Fruit fly (Drosophila melanogaster) whole organism, embryonic: ENCODE results near the gene EMC10.

Source experiments
- CG11085 ChIP-seq: fragments of 200-800 bp; sonication (Bioruptor generic); IDR thresholded peaks from 2 replicates; pipeline ENCODE4 v1.3.6; 2022; ENCODE audit warnings: missing biosample characterization, missing genetic modification characterization
- CG11560 ChIP-seq: fragments of 200-800 bp; sonication (Bioruptor generic); IDR thresholded peaks from 3 replicates; pipeline ENCODE4 v1.3.6; 2022; ENCODE audit warnings: missing biosample characterization, missing genetic modification characterization
- CG15479 ChIP-seq: fragments of 200-800 bp; sonication (Bioruptor generic); optimal IDR thresholded peaks from 3 replicates; lab custom pipeline; 2019; ENCODE audit warnings: missing biosample characterization, mild to moderate bottlenecking, missing genetic modification characterization, moderate library complexity
- CG2120 ChIP-seq: fragments of 200-800 bp; sonication (Bioruptor generic); optimal IDR thresholded peaks from 3 replicates; lab custom pipeline; 2016; ENCODE audit warnings: missing biosample characterization, missing genetic modification characterization
- CG2129 ChIP-seq: fragments of 200-800 bp; sonication (Bioruptor generic); IDR thresholded peaks from 2 replicates; pipeline ENCODE4 v1.3.6; 2022; ENCODE audit warnings: missing biosample characterization, missing genetic modification characterization; ENCODE audit not compliant: partially characterized antibody
- CG34224 ChIP-seq: fragments of 200-800 bp; sonication (Bioruptor generic); IDR thresholded peaks from 3 replicates; pipeline ENCODE4 v1.3.6; 2022; ENCODE audit warnings: missing biosample characterization, missing genetic modification characterization; ENCODE audit not compliant: partially characterized antibody
- CG3995 ChIP-seq: fragments of 200-800 bp; sonication (Bioruptor generic); optimal IDR thresholded peaks from 3 replicates; lab custom pipeline; 2016; ENCODE audit warnings: missing biosample characterization, missing genetic modification characterization
- CG6791 ChIP-seq: fragments of 200-800 bp; sonication (Bioruptor generic); IDR thresholded peaks from 3 replicates; pipeline ENCODE4 v1.3.6; 2022; ENCODE audit warnings: missing biosample characterization, missing genetic modification characterization; ENCODE audit not compliant: partially characterized antibody
- CG7963 ChIP-seq: fragments of 200-800 bp; sonication (Bioruptor generic); IDR thresholded peaks from 3 replicates; pipeline ENCODE4 v1.3.6; 2022; ENCODE audit warnings: missing biosample characterization, missing genetic modification characterization; ENCODE audit not compliant: partially characterized antibody
- CG9797 ChIP-seq: fragments of 200-800 bp; sonication (Bioruptor generic); optimal IDR thresholded peaks from 3 replicates; lab custom pipeline; 2018; ENCODE audit warnings: missing biosample characterization, mild to moderate bottlenecking, missing genetic modification characterization
- CG9817 ChIP-seq: fragments of 200-800 bp; sonication (Bioruptor generic); optimal IDR thresholded peaks from 2 replicates; lab custom pipeline; 2018; ENCODE audit warnings: missing biosample characterization, mild to moderate bottlenecking, missing genetic modification characterization, moderate library complexity
- Dp ChIP-seq: fragments of 200-800 bp; sonication (Bioruptor generic); optimal IDR thresholded peaks from 2 replicates; lab custom pipeline; 2018; ENCODE audit warnings: missing biosample characterization, mild to moderate bottlenecking, missing genetic modification characterization, moderate library complexity
- Dref ChIP-seq: fragments of 200-800 bp; sonication (Bioruptor generic); IDR thresholded peaks from 2 replicates; pipeline ENCODE4 v1.3.6; 2022; ENCODE audit warnings: missing biosample characterization, missing genetic modification characterization
- E2f2 ChIP-seq: fragments of 200-800 bp; sonication (Bioruptor generic); IDR thresholded peaks from 2 replicates; pipeline ENCODE4 v1.3.6; 2022; ENCODE audit warnings: missing biosample characterization, missing genetic modification characterization
- HHEX ChIP-seq: fragments of 200-800 bp; sonication (Bioruptor generic); optimal IDR thresholded peaks from 3 replicates; lab custom pipeline; 2017; ENCODE audit warnings: missing biosample characterization, mild to moderate bottlenecking, missing genetic modification characterization, missing genetic modification reagents
- HLH4C ChIP-seq: fragments of 200-800 bp; sonication (Bioruptor generic); IDR thresholded peaks from 3 replicates; pipeline ENCODE4 v1.3.6; 2022; ENCODE audit warnings: missing biosample characterization, missing genetic modification characterization; ENCODE audit not compliant: partially characterized antibody
- HmgZ ChIP-seq: fragments of 200-800 bp; sonication (Bioruptor generic); optimal IDR thresholded peaks from 2 replicates; lab custom pipeline; 2018; ENCODE audit warnings: missing biosample characterization, mild to moderate bottlenecking, missing genetic modification characterization
- MBD-R2 ChIP-seq: fragments of 200-800 bp; sonication (Bioruptor generic); IDR thresholded peaks from 2 replicates; pipeline ENCODE4 v1.3.6; 2022; ENCODE audit warnings: missing biosample characterization, missing genetic modification characterization
- MESR4 ChIP-seq: fragments of 200-800 bp; sonication (Bioruptor generic); optimal IDR thresholded peaks from 2 replicates; lab custom pipeline; 2018; ENCODE audit warnings: missing biosample characterization, mild to moderate bottlenecking, missing genetic modification characterization, moderate library complexity
- Opbp ChIP-seq: fragments of 200-800 bp; sonication (Bioruptor generic); IDR thresholded peaks from 3 replicates; pipeline ENCODE4 v1.3.6; 2022; ENCODE audit warnings: missing biosample characterization, missing genetic modification characterization; ENCODE audit not compliant: partially characterized antibody
- Pdp1 ChIP-seq, 2 experiments: fragments of 200-800 bp; sonication (Bioruptor generic); optimal IDR thresholded peaks; 3 replicates each; lab custom pipeline; 2016; ENCODE audit warnings: missing biosample characterization in 2 of 2, missing genetic modification characterization in 2 of 2, mild to moderate bottlenecking in 1 of 2, moderate library complexity in 1 of 2
- Sox100B ChIP-seq: fragments of 200-800 bp; sonication (Bioruptor generic); optimal IDR thresholded peaks from 3 replicates; lab custom pipeline; 2018; ENCODE audit warnings: missing biosample characterization, mild to moderate bottlenecking, missing genetic modification characterization
- amos ChIP-seq: fragments of 200-800 bp; sonication (Bioruptor generic); IDR thresholded peaks from 2 replicates; pipeline ENCODE4 v1.3.6; 2022; ENCODE audit warnings: missing biosample characterization, missing genetic modification characterization; ENCODE audit not compliant: partially characterized antibody
- bbx ChIP-seq: fragments of 200-800 bp; sonication (Bioruptor generic); IDR thresholded peaks from 2 replicates; pipeline ENCODE4 v1.3.6; 2022; ENCODE audit warnings: missing biosample characterization, missing genetic modification characterization; ENCODE audit not compliant: partially characterized antibody
- cad ChIP-seq: fragments of >200 bp; optimal IDR thresholded peaks from 2 replicates; lab custom pipeline; 2017; ENCODE audit warnings: missing biosample characterization, missing genetic modification characterization
- cg ChIP-seq: fragments of 200-800 bp; sonication (Bioruptor generic); optimal IDR thresholded peaks from 3 replicates; lab custom pipeline; 2019; ENCODE audit warnings: missing biosample characterization, mild to moderate bottlenecking, missing genetic modification characterization, moderate library complexity
- chinmo ChIP-seq: fragments of 200-800 bp; sonication (Bioruptor generic); IDR thresholded peaks from 4 replicates; pipeline ENCODE4 v1.3.6; 2022; ENCODE audit warnings: missing biosample characterization, missing genetic modification characterization; ENCODE audit not compliant: partially characterized antibody
- crc ChIP-seq: fragments of 200-800 bp; sonication (Bioruptor generic); optimal IDR thresholded peaks from 2 replicates; lab custom pipeline; 2016; ENCODE audit warnings: missing biosample characterization, missing genetic modification characterization
- dmrt99B ChIP-seq: fragments of 200-800 bp; sonication (Bioruptor generic); optimal IDR thresholded peaks from 2 replicates; lab custom pipeline; 2018; ENCODE audit warnings: missing biosample characterization, mild to moderate bottlenecking, missing genetic modification characterization, moderate library complexity
- en ChIP-seq: fragments of 200-800 bp; sonication (Bioruptor generic); optimal IDR thresholded peaks from 2 replicates; lab custom pipeline; 2016; ENCODE audit warnings: missing biosample characterization, missing genetic modification characterization
- fd102C ChIP-seq: fragments of 200-800 bp; sonication (Bioruptor generic); optimal IDR thresholded peaks from 2 replicates; lab custom pipeline; 2018; ENCODE audit warnings: missing biosample characterization, mild to moderate bottlenecking, missing genetic modification characterization, moderate library complexity
- gcm2 ChIP-seq: fragments of 200-800 bp; sonication (Bioruptor generic); optimal IDR thresholded peaks from 2 replicates; lab custom pipeline; 2016; ENCODE audit warnings: missing biosample characterization, missing genetic modification characterization
- hb ChIP-seq: fragments of 200-800 bp; sonication (Bioruptor generic); IDR thresholded peaks from 3 replicates; pipeline ENCODE4 v1.3.6; 2022; ENCODE audit warnings: missing biosample characterization, missing genetic modification characterization; ENCODE audit not compliant: partially characterized antibody
- hbn ChIP-seq: fragments of 200-800 bp; sonication (Bioruptor generic); IDR thresholded peaks from 2 replicates; pipeline ENCODE4 v1.3.6; 2022; ENCODE audit warnings: missing biosample characterization, missing genetic modification characterization; ENCODE audit not compliant: partially characterized antibody
- inv ChIP-seq: fragments of 200-800 bp; sonication (Bioruptor generic); IDR thresholded peaks from 2 replicates; pipeline ENCODE4 v1.3.6; 2022; ENCODE audit warnings: missing biosample characterization, missing genetic modification characterization; ENCODE audit not compliant: partially characterized antibody
- nerfin-2 ChIP-seq: fragments of 200-800 bp; sonication (Bioruptor generic); IDR thresholded peaks from 2 replicates; pipeline ENCODE4 v1.3.6; 2022; ENCODE audit warnings: missing biosample characterization, missing genetic modification characterization; ENCODE audit not compliant: partially characterized antibody
- sd ChIP-seq: fragments of 200-800 bp; sonication (Bioruptor generic); optimal IDR thresholded peaks from 3 replicates; lab custom pipeline; 2018; ENCODE audit warnings: missing biosample characterization, mild to moderate bottlenecking, missing genetic modification characterization, moderate library complexity
- seq ChIP-seq: fragments of 200-800 bp; sonication (Bioruptor generic); IDR thresholded peaks from 2 replicates; pipeline ENCODE4 v1.3.6; 2022; ENCODE audit warnings: missing biosample characterization, missing genetic modification characterization
- shn ChIP-seq: fragments of 200-800 bp; sonication (Bioruptor generic); optimal IDR thresholded peaks from 3 replicates; lab custom pipeline; 2016; ENCODE audit warnings: missing biosample characterization, missing genetic modification characterization
- sna ChIP-seq: fragments of 200-800 bp; sonication (Bioruptor generic); IDR thresholded peaks from 2 replicates; pipeline ENCODE4 v1.3.6; 2022; ENCODE audit warnings: missing biosample characterization, missing genetic modification characterization; ENCODE audit not compliant: partially characterized antibody
- sob ChIP-seq: fragments of 200-800 bp; sonication (Bioruptor generic); IDR thresholded peaks from 2 replicates; pipeline ENCODE4 v1.3.6; 2022; ENCODE audit warnings: missing biosample characterization, missing genetic modification characterization
- ssp ChIP-seq: fragments of 200-800 bp; sonication (Bioruptor generic); IDR thresholded peaks from 2 replicates; pipeline ENCODE4 v1.3.6; 2022; ENCODE audit warnings: missing biosample characterization, missing genetic modification characterization
- tna ChIP-seq: fragments of 200-800 bp; sonication (Bioruptor generic); IDR thresholded peaks from 2 replicates; pipeline ENCODE4 v1.3.6; 2022; ENCODE audit warnings: missing biosample characterization, missing genetic modification characterization; ENCODE audit not compliant: partially characterized antibody
- unc-4 ChIP-seq: fragments of 200-800 bp; sonication (Bioruptor generic); IDR thresholded peaks from 2 replicates; pipeline ENCODE4 v1.3.6; 2022; ENCODE audit warnings: missing biosample characterization, missing genetic modification characterization; ENCODE audit not compliant: partially characterized antibody
- vfl ChIP-seq: fragments of 200-800 bp; sonication (Bioruptor generic); optimal IDR thresholded peaks from 2 replicates; lab custom pipeline; 2016; ENCODE audit warnings: missing biosample characterization, missing genetic modification characterization
- vnd ChIP-seq: fragments of 200-800 bp; sonication (Bioruptor generic); IDR thresholded peaks from 3 replicates; pipeline ENCODE4 v1.3.6; 2022; ENCODE audit warnings: missing biosample characterization, missing genetic modification characterization; ENCODE audit not compliant: partially characterized antibody
- wdn ChIP-seq: fragments of 200-800 bp; sonication (Bioruptor generic); IDR thresholded peaks from 2 replicates; pipeline ENCODE4 v1.3.6; 2022; ENCODE audit warnings: missing biosample characterization, missing genetic modification characterization
- zen2 ChIP-seq: fragments of 200-800 bp; sonication (Bioruptor generic); IDR thresholded peaks from 3 replicates; pipeline ENCODE4 v1.3.6; 2022; ENCODE audit warnings: missing biosample characterization, missing genetic modification characterization; ENCODE audit not compliant: partially characterized antibody

Gene EMC10

dm6 chr3L:21554752-21555151 is 19.2 kb upstream of the EMC10 start, which contains the start of gene Wnk (continued):
- TF ChIP-seq CG15479 (no peak), CG2129 (0 out of 2 replicates have a peak, but pooled peaks have one; percentile 35), MESR4 (peak; percentile 89), MBD-R2 (peak; percentile 57; the same call in 1 of the 2 replicates), wdn (GFP tag; lab: Robert Waterston, UW) (no peak), CG34224 (GFP tag; lab: Robert Waterston, UW) (peak; percentile 82), sna (peak; percentile 75), seq (no peak), CG9817 (tag; lab: Kevin White, UChicago) (no peak), crc (GFP tag; lab: Kevin White, UChicago) (no peak), tna (GFP tag; lab: Robert Waterston, UW) (peak; percentile 81), vfl (GFP tag; lab: Kevin White, UChicago) (no peak), HmgZ (tag; lab: Kevin White, UChicago) (peak; percentile 30), hbn (GFP tag; lab: Robert Waterston, UW) (peak; percentile 82), Pdp1 (GFP tag; optimal IDR thresholded peaks at IDR 0.05; lab: Kevin White, UChicago) (peak in 1 of 2 experiments; percentile 100), vnd (GFP tag; lab: Robert Waterston, UW) (peak; percentile 57), inv (GFP tag; lab: Robert Waterston, UW) (peak; percentile 59), en (GFP tag; lab: Kevin White, UChicago) (no peak), ssp (GFP tag; lab: Robert Waterston, UW) (no peak), CG7963 (GFP tag; lab: Robert Waterston, UW) (peak; percentile 75; the same call in 2 of the 3 replicates), chinmo (GFP tag; lab: Robert Waterston, UW) (peak; percentile 80; the same call in 1 of the 4 replicates), dmrt99B (tag; lab: Kevin White, UChicago) (no peak), unc-4 (peak; percentile 81), CG6791 (GFP tag; lab: Robert Waterston, UW) (peak; percentile 73), sob (GFP tag; lab: Robert Waterston, UW) (no peak), nerfin-2 (GFP tag; lab: Robert Waterston, UW) (peak; percentile 64; the same call in 1 of the 2 replicates), CG11560 (tag; lab: Robert Waterston, UW) (no peak), HLH4C (peak; percentile 74), cad (GFP tag; lab: Kevin White, UChicago) (no peak), Dref (GFP tag; lab: Robert Waterston, UW) (peak; percentile 86), CG11085 (GFP tag; lab: Robert Waterston, UW) (no peak), E2f2 (GFP tag; lab: Robert Waterston, UW) (peak; percentile 30; the same call in 1 of the 2 replicates), Sox100B (GFP tag; lab: Kevin White, UChicago) (no peak), sd (tag; lab: Kevin White, UChicago) (no peak), CG2120 (GFP tag; lab: Kevin White, UChicago) (no peak), gcm2 (GFP tag; lab: Kevin White, UChicago) (no peak), cg (peak; percentile 70), zen2 (GFP tag; lab: Robert Waterston, UW) (peak; percentile 68), shn (no peak), Dp (GFP tag; lab: Kevin White, UChicago) (peak; percentile 35), fd102C (GFP tag; lab: Kevin White, UChicago) (no peak), HHEX (GFP tag; lab: Kevin White, UChicago) (no peak), hb (GFP tag; lab: Robert Waterston, UW) (0 out of 3 replicates have a peak, but pooled peaks have one; percentile 39), CG3995 (GFP tag; lab: Kevin White, UChicago) (peak; percentile 78), CG9797 (GFP tag; lab: Kevin White, UChicago) (peak; percentile 33), Opbp (GFP tag; lab: Robert Waterston, UW) (peak; percentile 83), amos (GFP tag; lab: Robert Waterston, UW) (peak; percentile 83), bbx (peak; percentile 83)
